Fruit fly (Drosophila melanogaster): Measurements from ENCODE around the gene CG8379.

CG8379 gene

DNA sequence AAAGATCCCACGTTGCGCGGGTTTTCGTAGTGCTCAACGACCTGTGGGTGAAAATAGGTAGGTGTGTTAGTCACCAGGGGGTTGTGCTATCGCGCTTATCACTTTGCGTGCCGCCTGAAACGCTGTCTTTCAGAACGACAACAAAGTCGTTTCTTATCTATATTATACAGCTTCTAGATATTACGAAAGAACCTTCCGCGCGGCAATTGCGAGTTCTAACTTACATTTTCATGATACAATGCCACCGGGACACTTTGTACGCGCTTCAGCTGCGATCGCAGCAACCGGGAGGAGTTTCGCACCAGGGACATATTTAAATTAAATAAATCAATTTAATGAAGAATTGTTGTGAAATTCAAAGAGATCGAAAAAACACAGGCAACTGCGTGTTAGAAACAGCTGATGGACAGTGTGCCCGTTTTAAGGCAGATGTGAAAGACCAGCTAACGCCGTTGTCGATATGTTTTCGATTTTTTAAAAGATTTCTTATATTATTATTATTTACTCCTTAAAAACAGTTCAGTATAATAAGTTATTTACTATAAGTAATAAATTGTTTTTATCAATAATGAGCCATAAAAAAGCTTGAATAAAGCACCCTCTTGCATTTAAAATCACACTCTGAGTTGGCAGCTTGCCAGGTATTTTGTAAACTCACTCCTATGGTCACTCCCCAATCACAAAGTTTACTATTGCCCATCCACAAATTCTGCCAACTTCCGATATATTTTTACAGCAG is at the start of gene CG8379, which contains the start of gene IscU:
CG8379 (plus strand) TSS at position 651 of the 739 bp plus-strand sequence.
IscU (minus strand) TSS at position 417 of the 739 bp plus-strand sequence.
- TF ChIP-seq noc (tag; optimal IDR thresholded peaks at IDR 0.05) = no peak

- no peak for TF ChIP-seq noc (tag; optimal IDR thresholded peaks at IDR 0.05)
Measured at dm6 chr3R:8779823-8780222, 44.4 kb upstream of the CG8379 start, which contains the start of gene CG33191. CG33191 (minus strand) TSS chr3R:8779923.

dm6 chr3R:8780689-8781088 is 43.5 kb upstream of the CG8379 start, which contains the start of gene CG33189:
CG33189 (minus strand) TSS chr3R:8780789.
- TF ChIP-seq noc (tag; optimal IDR thresholded peaks at IDR 0.05) = no peak

- no peak for TF ChIP-seq noc (tag; optimal IDR thresholded peaks at IDR 0.05)
Measured at dm6 chr3R:8784788-8785187, 39.4 kb upstream of the CG8379 start.

dm6 chr3R:8785451-8785850 is 38.8 kb upstream of the CG8379 start:
- TF ChIP-seq noc (tag; optimal IDR thresholded peaks at IDR 0.05) = no peak

- TF ChIP-seq noc (tag; optimal IDR thresholded peaks at IDR 0.05) = no peak
Measured at dm6 chr3R:8787538-8788282, 36.5 kb upstream of the CG8379 start.

DNA sequence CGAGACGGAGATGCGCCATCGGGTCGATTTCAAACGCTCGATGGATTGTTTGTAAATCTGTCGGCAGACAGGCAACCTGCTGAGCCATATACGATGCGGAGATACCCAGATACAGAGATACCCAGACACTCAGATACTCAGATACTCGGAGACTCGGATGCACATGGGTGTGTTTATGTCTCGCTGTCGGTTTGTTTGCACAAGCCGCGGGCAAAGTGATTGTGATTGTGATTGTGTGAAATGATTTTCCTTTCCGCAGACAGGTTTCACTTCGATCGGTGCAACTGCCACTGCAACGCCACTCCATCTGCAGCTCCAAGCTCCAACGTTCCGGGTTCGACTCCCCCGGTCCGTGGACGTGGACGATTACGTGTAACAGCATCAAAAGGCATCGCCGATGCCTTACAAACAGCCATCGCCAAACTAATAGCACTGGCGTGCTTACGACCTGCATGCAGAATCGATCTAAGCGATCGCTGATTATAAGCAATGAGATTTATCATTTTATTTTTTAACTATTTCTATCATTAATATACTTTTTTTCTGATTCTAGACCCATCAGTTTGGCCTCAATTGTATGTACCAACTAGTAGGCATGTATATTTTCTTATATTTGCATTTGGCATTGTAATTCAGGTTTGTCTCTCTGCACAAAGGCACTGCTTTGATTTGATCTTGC is 35.4 kb upstream of the CG8379 start:
- no peak for TF ChIP-seq noc (tag; optimal IDR thresholded peaks at IDR 0.05)

dm6 chr3R:8792463-8793175 is 31.6 kb upstream of the CG8379 start:
- TF ChIP-seq noc (tag; optimal IDR thresholded peaks at IDR 0.05) = no peak

- TF ChIP-seq noc (tag; optimal IDR thresholded peaks at IDR 0.05) = no peak
Measured at dm6 chr3R:8793726-8794125, 30.5 kb upstream of the CG8379 start.

DNA sequence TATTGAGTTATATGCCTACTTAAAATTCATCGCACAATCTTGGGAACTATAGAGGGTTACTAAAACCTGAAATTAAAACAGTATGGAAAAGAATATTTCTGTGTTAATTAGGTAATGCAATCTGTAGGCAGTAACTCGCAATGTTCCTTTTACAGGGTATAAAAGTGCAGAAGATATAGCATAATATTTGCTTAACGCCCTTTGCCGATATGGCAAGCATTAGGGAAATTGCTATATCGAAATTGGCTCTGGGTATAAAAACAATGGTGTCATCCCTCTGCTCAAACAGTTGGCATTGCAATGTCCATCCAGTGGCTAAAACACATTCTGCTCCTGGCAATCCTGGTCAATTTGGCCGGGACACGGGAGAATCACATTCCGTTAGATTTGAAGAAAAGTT is 29.8 kb upstream of the CG8379 start, which contains the start of gene Ir85a:
Ir85a (plus strand) TSS at position 301 of the 400 bp plus-strand sequence.
- TF ChIP-seq noc (tag; optimal IDR thresholded peaks at IDR 0.05) = no peak

dm6 chr3R:8798332-8798731 is 25.9 kb upstream of the CG8379 start:
- no peak for TF ChIP-seq noc (tag; optimal IDR thresholded peaks at IDR 0.05)

- TF ChIP-seq noc (tag; optimal IDR thresholded peaks at IDR 0.05) = no peak
Measured at dm6 chr3R:8799866-8800265, 24.3 kb upstream of the CG8379 start.

DNA sequence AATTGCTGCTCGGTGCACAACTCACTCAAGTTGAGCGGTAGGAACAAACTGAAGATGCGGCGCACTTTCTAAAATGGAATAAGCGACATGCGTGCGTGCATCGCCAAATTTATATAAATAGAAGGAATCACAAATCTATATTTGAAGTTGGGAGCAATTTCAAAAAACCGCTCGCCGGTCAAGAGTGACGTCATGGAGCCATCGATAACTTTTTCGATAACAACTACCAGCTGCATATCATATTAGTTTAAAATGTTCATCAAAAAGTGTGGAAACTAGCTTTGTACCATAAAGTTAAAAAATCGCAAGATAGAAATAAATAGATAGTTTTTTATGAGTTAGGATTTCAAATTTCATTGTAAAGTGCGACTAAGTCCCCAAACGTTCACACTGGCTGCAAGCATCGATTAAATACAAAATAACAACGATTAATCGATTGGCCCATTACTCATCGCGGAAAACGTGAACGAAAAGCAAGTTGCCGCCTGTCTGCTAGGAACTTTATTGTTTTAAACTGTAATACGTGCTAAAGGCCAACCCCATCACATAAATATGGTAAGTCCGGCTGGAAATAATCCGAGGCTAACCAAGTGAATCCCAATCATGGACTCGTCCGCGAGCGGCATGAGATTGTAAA is 23.0 kb upstream of the CG8379 start, which contains the start of the genes Pif1A, Pif1B and CCT7:
Pif1A (minus strand) TSS at position 51 of the 637 bp plus-strand sequence.
Pif1B (minus strand) TSS at position 51 of the 637 bp plus-strand sequence.
CCT7 (plus strand) TSS at position 439 of the 637 bp plus-strand sequence.
- peak; percentile 9 for TF ChIP-seq noc (tag; optimal IDR thresholded peaks at IDR 0.05)

DNA sequence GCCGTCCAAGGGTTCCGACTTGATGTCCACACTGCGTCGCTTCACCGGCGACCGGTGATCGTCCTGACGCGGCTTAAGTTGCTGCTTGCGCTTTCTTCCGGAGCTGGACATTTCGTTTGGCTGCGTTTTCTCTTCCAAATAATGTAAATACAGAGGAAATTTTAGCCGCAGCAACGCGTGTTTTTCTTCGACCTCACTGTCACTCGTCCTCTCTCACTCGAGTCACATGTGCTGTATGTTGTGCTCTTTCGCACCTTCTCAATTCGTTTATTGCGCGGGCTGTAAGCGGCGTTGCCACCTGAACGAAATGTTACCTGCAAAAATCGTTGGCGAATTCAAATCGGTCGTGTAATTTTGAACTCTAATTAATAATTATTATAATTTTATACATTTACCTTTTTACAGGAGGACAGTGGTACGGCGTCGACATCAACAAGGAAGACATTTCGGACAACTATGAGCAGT is 18.8 kb upstream of the CG8379 start, which contains the start of gene CG9839:
CG9839 (minus strand) TSS at position 415 of the 465 bp plus-strand sequence.
- TF ChIP-seq noc (tag; optimal IDR thresholded peaks at IDR 0.05) = no peak

dm6 chr3R:8806104-8806503 is 18.1 kb upstream of the CG8379 start, which contains the start of gene hng2:
hng2 (plus strand) TSS chr3R:8806322.
- no peak for TF ChIP-seq noc (tag; optimal IDR thresholded peaks at IDR 0.05)
